Worm (Caenorhabditis elegans) whole organism, L2 larva: ENCODE data around the gene Y110A2AL.4.

Experiments
- R02D3.7 ChIP-seq: fragments of 150-350 bp; optimal IDR thresholded peaks from 2 replicates; lab custom pipeline; 2014; ENCODE audit warnings: missing biosample characterization, missing genetic modification characterization
- Y55F3AM.14 ChIP-seq: fragments of 200-800 bp; sonication (Bioruptor generic); optimal IDR thresholded peaks from 2 replicates; lab custom pipeline; 2018; ENCODE audit warnings: mild to moderate bottlenecking, missing genetic modification characterization, missing compliant biosample characterization
- ama-1 ChIP-seq: fragments of 150-350 bp; optimal IDR thresholded peaks from 2 replicates; lab custom pipeline; 2018; ENCODE audit warnings: inconsistent platforms
- blmp-1 ChIP-seq: sonication (generic microtip); optimal IDR thresholded peaks from 2 replicates; lab custom pipeline; 2017; ENCODE audit warnings: missing genetic modification characterization, mild to moderate bottlenecking, missing compliant biosample characterization, antibody characterized with exemption, moderate library complexity; ENCODE audit not compliant: insufficient read depth
- fos-1 ChIP-seq: fragments of 150-350 bp; optimal IDR thresholded peaks from 2 replicates; lab custom pipeline; 2014; ENCODE audit warnings: missing biosample characterization, missing genetic modification characterization
- lin-13 ChIP-seq: fragments of 150-350 bp; optimal IDR thresholded peaks from 2 replicates; lab custom pipeline; 2014; ENCODE audit warnings: missing biosample characterization, missing genetic modification reagents, missing genetic modification characterization
- nhr-129 ChIP-seq: fragments of 150-350 bp; optimal IDR thresholded peaks from 2 replicates; lab custom pipeline; 2014; ENCODE audit warnings: missing biosample characterization, missing genetic modification characterization
- snpc-4 ChIP-seq: fragments of 150-350 bp; optimal IDR thresholded peaks from 2 replicates; lab custom pipeline; 2014; ENCODE audit warnings: missing biosample characterization, missing genetic modification characterization
- ztf-4 ChIP-seq: fragments of 150-350 bp; optimal IDR thresholded peaks from 2 replicates; lab custom pipeline; 2014; ENCODE audit warnings: missing biosample characterization, missing genetic modification characterization

DNA sequence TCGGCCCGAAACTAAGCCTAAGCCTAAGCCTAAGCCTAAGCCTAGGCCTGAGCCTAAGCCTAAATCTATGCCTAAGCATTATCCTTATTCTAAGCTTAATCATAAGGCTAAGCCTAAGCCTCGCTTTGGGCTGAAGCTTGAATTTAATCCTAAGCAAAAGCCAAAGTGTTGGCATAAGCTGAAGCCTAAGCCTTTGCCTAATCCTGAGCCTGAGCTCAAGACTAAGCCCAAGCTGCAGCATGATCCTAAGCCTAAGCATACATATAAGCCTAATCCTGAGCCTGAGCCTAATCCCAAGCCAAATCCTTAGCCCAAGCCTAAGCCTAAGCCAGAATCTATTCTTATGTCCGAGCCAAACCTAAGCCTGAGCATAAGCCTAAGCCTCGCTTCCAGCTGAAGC lies 7.4 kb downstream of the Y110A2AL.4 start:
- TF ChIP-seq ama-1 (lab: Kevin White, UChicago) (no peak), fos-1 (tag; lab: Kevin White, UChicago) (no peak), ztf-4 (tag; lab: Kevin White, UChicago) (no peak), blmp-1 (no peak), nhr-129 (tag; lab: Kevin White, UChicago) (no peak), lin-13 (GFP tag; lab: Kevin White, UChicago) (no peak), Y55F3AM.14 (GFP tag; lab: Kevin White, UChicago) (no peak), R02D3.7 (no peak), snpc-4 (tag; lab: Kevin White, UChicago) (no peak)
